Worm (Caenorhabditis elegans): ENCODE measurements around the gene adah-1.

ce11 chrIV:6978625-6979024 is 45.4 kb upstream of the adah-1 start:
- no peak for TF ChIP-seq lin-15B (tag; optimal IDR thresholded peaks at IDR 0.05)
- TF ChIP-seq Y48G9A.11 (GFP tag; IDR thresholded peaks at IDR 0.05), result no peak
- no peak for TF ChIP-seq ztf-11 (tag; optimal IDR thresholded peaks at IDR 0.05)
- no peak for TF ChIP-seq ctbp-1 (GFP tag; IDR thresholded peaks at IDR 0.05)
- no peak for TF ChIP-seq mdl-1 (tag; optimal IDR thresholded peaks at IDR 0.05)
- no peak for TF ChIP-seq Y5F2A.4 (GFP tag; optimal IDR thresholded peaks at IDR 0.05)
- TF ChIP-seq hif-1 (tag; optimal IDR thresholded peaks at IDR 0.05), result no peak
- no peak for TF ChIP-seq nhr-6 (tag; optimal IDR thresholded peaks at IDR 0.05)
- TF ChIP-seq daf-12 (tag; optimal IDR thresholded peaks at IDR 0.05), result no peak
- no peak for TF ChIP-seq lir-3 (tag; optimal IDR thresholded peaks at IDR 0.05)
- TF ChIP-seq nhr-42 (GFP tag; IDR thresholded peaks at IDR 0.05), result no peak
- TF ChIP-seq snpc-4 (tag; optimal IDR thresholded peaks at IDR 0.05), result no peak
